Worm (Caenorhabditis elegans): Measurements from ENCODE around the gene clec-9.

- peak; percentile 77 for TF ChIP-seq unc-55 (GFP tag; optimal IDR thresholded peaks at IDR 0.05)
- TF ChIP-seq fos-1 (tag; optimal IDR thresholded peaks at IDR 0.05) = no peak
- TF ChIP-seq lin-39 (tag; optimal IDR thresholded peaks at IDR 0.05) = no peak
- TF ChIP-seq blmp-1 (tag; optimal IDR thresholded peaks at IDR 0.05; ENCODE audit: insufficient read depth) = no peak
- no peak for TF ChIP-seq unc-62 (GFP tag; optimal IDR thresholded peaks at IDR 0.05)
- no peak for TF ChIP-seq ZK546.5 (tag; optimal IDR thresholded peaks at IDR 0.05)
- TF ChIP-seq ceh-82 (tag; optimal IDR thresholded peaks at IDR 0.05) = no peak
Observed at ce11 chrV:16752089-16753030, 45.9 kb upstream of the clec-9 start.
